Worm (Caenorhabditis elegans) whole organism, early embryonic: ENCODE results near the gene stip-1.

Experiments used
- ama-1 ChIP-seq: fragments of 150-350 bp; optimal IDR thresholded peaks from 2 replicates; lab custom pipeline; 2014
- ceh-36 ChIP-seq: sonication (generic microtip); optimal IDR thresholded peaks from 2 replicates; lab custom pipeline; 2016; ENCODE audit warnings: missing genetic modification characterization, inconsistent platforms, missing compliant biosample characterization
- ets-7 ChIP-seq: sonication (generic microtip); optimal IDR thresholded peaks from 2 replicates; lab custom pipeline; 2016; ENCODE audit warnings: missing genotype, missing genetic modification characterization, missing compliant biosample characterization
- pes-1 ChIP-seq: fragments of 200-800 bp; sonication (Bioruptor generic); IDR thresholded peaks from 2 replicates; pipeline ENCODE4 v1.3.6; 2022; ENCODE audit warnings: missing genetic modification reagents, missing genetic modification characterization, missing compliant biosample characterization

DNA sequence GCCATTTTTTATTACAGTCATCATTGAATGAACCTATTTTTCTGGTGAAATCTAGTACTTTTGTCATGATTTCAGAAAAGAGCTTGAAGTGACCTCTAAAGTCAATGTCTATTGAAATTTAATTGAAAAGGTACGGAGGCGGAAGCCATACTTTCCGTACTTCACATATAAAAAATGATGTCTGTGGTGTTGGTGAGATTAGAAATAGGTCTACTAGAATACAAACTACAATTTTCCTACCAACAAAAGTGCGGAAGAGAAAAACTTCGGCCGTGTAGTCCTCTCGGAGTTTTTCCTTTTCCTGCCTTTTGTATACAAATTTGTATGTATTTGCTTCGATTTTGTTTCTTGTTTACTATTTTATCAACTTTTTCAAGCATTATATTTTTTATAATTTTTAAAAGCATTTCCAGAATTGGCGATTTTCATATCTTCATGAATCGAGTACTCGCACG, 45.5 kb upstream of the stip-1 start, which contains the start of gene T09F3.4:
- TF ChIP-seq ama-1 (lab: Kevin White, UChicago) (no peak), ets-7 (tag; lab: Kevin White, UChicago) (no peak), ceh-36 (tag; lab: Kevin White, UChicago) (no peak), pes-1 (no peak)
